Fruit fly (Drosophila melanogaster) whole organism, embryonic: ENCODE measurements around the gene CG34450.

Experiments used
- B-H1 ChIP-seq: fragments of 200-800 bp; sonication (Bioruptor generic); IDR thresholded peaks from 3 replicates; pipeline ENCODE4 v1.3.6; 2022; ENCODE audit warnings: missing biosample characterization, missing genetic modification characterization
- BEAF-32 ChIP-seq: fragments of 200-800 bp; sonication (Bioruptor generic); optimal IDR thresholded peaks from 3 replicates; lab custom pipeline; 2017; ENCODE audit warnings: missing biosample characterization, missing genetic modification characterization, mild to moderate bottlenecking, moderate library complexity, missing genetic modification reagents
- CG1024 ChIP-seq: fragments of 200-800 bp; sonication (Bioruptor generic); IDR thresholded peaks from 2 replicates; pipeline ENCODE4 v1.3.6; 2022; ENCODE audit warnings: missing biosample characterization, missing genetic modification characterization
- CG10267 ChIP-seq: fragments of 200-800 bp; sonication (Bioruptor generic); optimal IDR thresholded peaks from 2 replicates; lab custom pipeline; 2018; ENCODE audit warnings: missing biosample characterization, mild to moderate bottlenecking, missing genetic modification characterization, moderate library complexity
- CG12659 ChIP-seq: fragments of 200-800 bp; sonication (Bioruptor generic); optimal IDR thresholded peaks from 3 replicates; lab custom pipeline; 2017; ENCODE audit warnings: mild to moderate bottlenecking, missing biosample characterization, missing genetic modification reagents, missing genetic modification characterization
- CG12744 ChIP-seq: fragments of 200-800 bp; sonication (Bioruptor generic); optimal IDR thresholded peaks from 2 replicates; lab custom pipeline; 2016; ENCODE audit warnings: missing biosample characterization, missing genetic modification characterization
- CG16815 ChIP-seq: fragments of 200-800 bp; sonication (Bioruptor generic); optimal IDR thresholded peaks from 3 replicates; lab custom pipeline; 2017; ENCODE audit warnings: missing biosample characterization, mild to moderate bottlenecking, missing genetic modification characterization
- CG2129 ChIP-seq: fragments of 200-800 bp; sonication (Bioruptor generic); IDR thresholded peaks from 2 replicates; pipeline ENCODE4 v1.3.6; 2022; ENCODE audit warnings: missing biosample characterization, missing genetic modification characterization; ENCODE audit not compliant: partially characterized antibody
- CG2889 ChIP-seq: fragments of 200-800 bp; sonication (Bioruptor generic); IDR thresholded peaks from 3 replicates; pipeline ENCODE4 v1.3.6; 2022; ENCODE audit warnings: missing biosample characterization, missing genetic modification characterization
- CG34422 ChIP-seq: fragments of 200-800 bp; sonication (Bioruptor generic); IDR thresholded peaks from 3 replicates; pipeline ENCODE4 v1.3.6; 2022; ENCODE audit warnings: missing biosample characterization, missing genetic modification characterization
- CG43689 ChIP-seq: fragments of 200-800 bp; sonication (Bioruptor generic); IDR thresholded peaks from 2 replicates; pipeline ENCODE4 v1.3.6; 2022; ENCODE audit warnings: missing biosample characterization, missing genetic modification characterization
- CG4617 ChIP-seq: fragments of 200-800 bp; sonication (Bioruptor generic); optimal IDR thresholded peaks from 3 replicates; lab custom pipeline; 2016; ENCODE audit warnings: missing biosample characterization, missing genetic modification characterization, borderline replicate concordance
- CG4707 ChIP-seq: fragments of 200-800 bp; sonication (Bioruptor generic); optimal IDR thresholded peaks from 2 replicates; lab custom pipeline; 2018; ENCODE audit warnings: missing biosample characterization, mild to moderate bottlenecking, missing genetic modification characterization, moderate library complexity
- CG9215 ChIP-seq: fragments of 200-800 bp; sonication (Bioruptor generic); IDR thresholded peaks from 2 replicates; pipeline ENCODE4 v1.3.6; 2022; ENCODE audit warnings: missing biosample characterization, missing genetic modification characterization
- Dbx ChIP-seq: fragments of 200-800 bp; sonication (Bioruptor generic); IDR thresholded peaks from 3 replicates; pipeline ENCODE4 v1.3.6; 2022; ENCODE audit warnings: missing biosample characterization, missing genetic modification characterization
- Dip2 ChIP-seq: fragments of 200-800 bp; sonication (Bioruptor generic); IDR thresholded peaks from 2 replicates; pipeline ENCODE4 v1.3.6; 2022; ENCODE audit warnings: missing biosample characterization, missing genetic modification characterization
- HLH54F ChIP-seq: fragments of 200-800 bp; sonication (Bioruptor generic); optimal IDR thresholded peaks from 3 replicates; lab custom pipeline; 2016; ENCODE audit warnings: missing biosample characterization, missing genetic modification characterization
- Hr51 ChIP-seq, 2 experiments: fragments of 200-800 bp; sonication (Bioruptor generic); optimal IDR thresholded peaks; 2 replicates in 1 of 2; 3 replicates in 1 of 2; lab custom pipeline; 2016 to 2018; ENCODE audit warnings: missing biosample characterization in 2 of 2, missing genetic modification characterization in 2 of 2, mild to moderate bottlenecking in 1 of 2, moderate library complexity in 1 of 2
- MTF-1 ChIP-seq: fragments of 200-800 bp; sonication (Bioruptor generic); optimal IDR thresholded peaks from 2 replicates; lab custom pipeline; 2018; ENCODE audit warnings: missing biosample characterization, mild to moderate bottlenecking, missing genetic modification characterization, borderline replicate concordance
- Neu2 ChIP-seq: fragments of 200-800 bp; sonication (Bioruptor generic); optimal IDR thresholded peaks from 3 replicates; lab custom pipeline; 2016; ENCODE audit warnings: missing biosample characterization, missing genetic modification characterization, borderline replicate concordance
- NfI ChIP-seq: fragments of 200-800 bp; sonication (Bioruptor generic); optimal IDR thresholded peaks from 3 replicates; lab custom pipeline; 2018; ENCODE audit warnings: missing biosample characterization, mild to moderate bottlenecking, missing genetic modification characterization, moderate library complexity
- Opbp ChIP-seq: fragments of 200-800 bp; sonication (Bioruptor generic); IDR thresholded peaks from 3 replicates; pipeline ENCODE4 v1.3.6; 2022; ENCODE audit warnings: missing biosample characterization, missing genetic modification characterization; ENCODE audit not compliant: partially characterized antibody
- Ravus ChIP-seq: fragments of 200-800 bp; sonication (Bioruptor generic); IDR thresholded peaks from 2 replicates; pipeline ENCODE4 v1.3.6; 2022; ENCODE audit warnings: missing biosample characterization, missing genetic modification characterization
- Spps ChIP-seq: fragments of 200-800 bp; sonication (Bioruptor generic); optimal IDR thresholded peaks from 2 replicates; lab custom pipeline; 2018; ENCODE audit warnings: missing biosample characterization, mild to moderate bottlenecking, missing genetic modification characterization
- TFAM ChIP-seq: fragments of 200-800 bp; sonication (Bioruptor generic); optimal IDR thresholded peaks from 2 replicates; lab custom pipeline; 2017; ENCODE audit warnings: missing biosample characterization, missing genetic modification characterization, inconsistent platforms
- Tbp ChIP-seq: fragments of >200 bp; optimal IDR thresholded peaks from 2 replicates; lab custom pipeline; 2018; ENCODE audit warnings: missing biosample characterization, missing genetic modification characterization
- abd-A ChIP-seq: fragments of 200-800 bp; sonication (Bioruptor generic); optimal IDR thresholded peaks from 3 replicates; lab custom pipeline; 2019; ENCODE audit warnings: missing biosample characterization, mild to moderate bottlenecking, missing genetic modification characterization, moderate library complexity
- al ChIP-seq: fragments of 200-800 bp; sonication (Bioruptor generic); IDR thresholded peaks from 2 replicates; pipeline ENCODE4 v1.3.6; 2022; ENCODE audit warnings: missing biosample characterization, missing genetic modification characterization
- ase ChIP-seq: fragments of 200-800 bp; sonication (Bioruptor generic); IDR thresholded peaks from 3 replicates; pipeline ENCODE4 v1.3.6; 2022; ENCODE audit warnings: missing biosample characterization, missing genetic modification characterization
- cad ChIP-seq: fragments of >200 bp; optimal IDR thresholded peaks from 2 replicates; lab custom pipeline; 2017; ENCODE audit warnings: missing biosample characterization, missing genetic modification characterization
- crc ChIP-seq: fragments of 200-800 bp; sonication (Bioruptor generic); optimal IDR thresholded peaks from 2 replicates; lab custom pipeline; 2016; ENCODE audit warnings: missing biosample characterization, missing genetic modification characterization
- crp ChIP-seq, 2 experiments: fragments of 200-800 bp; sonication (Bioruptor generic); optimal IDR thresholded peaks; 2 replicates in 1 of 2; 3 replicates in 1 of 2; lab custom pipeline; 2017; ENCODE audit warnings: missing biosample characterization in 2 of 2, missing genetic modification characterization in 2 of 2, mild to moderate bottlenecking in 1 of 2, moderate library complexity in 1 of 2
- emc ChIP-seq: fragments of 200-800 bp; sonication (Bioruptor generic); optimal IDR thresholded peaks from 2 replicates; lab custom pipeline; 2016; ENCODE audit warnings: missing biosample characterization, missing genetic modification characterization
- en ChIP-seq: fragments of 200-800 bp; sonication (Bioruptor generic); optimal IDR thresholded peaks from 2 replicates; lab custom pipeline; 2016; ENCODE audit warnings: missing biosample characterization, missing genetic modification characterization
- fd102C ChIP-seq: fragments of 200-800 bp; sonication (Bioruptor generic); optimal IDR thresholded peaks from 2 replicates; lab custom pipeline; 2018; ENCODE audit warnings: missing biosample characterization, mild to moderate bottlenecking, missing genetic modification characterization, moderate library complexity
- fru ChIP-seq: fragments of >200 bp; optimal IDR thresholded peaks from 2 replicates; lab custom pipeline; 2017
- fu2 ChIP-seq: fragments of 200-800 bp; sonication (Bioruptor generic); optimal IDR thresholded peaks from 2 replicates; lab custom pipeline; 2016; ENCODE audit warnings: missing biosample characterization, missing genetic modification characterization
- inv ChIP-seq: fragments of 200-800 bp; sonication (Bioruptor generic); IDR thresholded peaks from 2 replicates; pipeline ENCODE4 v1.3.6; 2022; ENCODE audit warnings: missing biosample characterization, missing genetic modification characterization; ENCODE audit not compliant: partially characterized antibody
- jigr1 ChIP-seq: fragments of 200-800 bp; sonication (Bioruptor generic); IDR thresholded peaks from 3 replicates; pipeline ENCODE4 v1.3.6; 2022; ENCODE audit warnings: missing biosample characterization, missing genetic modification characterization
- lola ChIP-seq, 3 experiments: fragments of >200 bp in 2 of 3; fragments of 200-800 bp in 1 of 3; sonication (Bioruptor generic) in 1 of 3; optimal IDR thresholded peaks; 2 replicates each; lab custom pipeline; 2017 to 2019; ENCODE audit warnings: missing biosample characterization in 3 of 3, missing genetic modification characterization in 3 of 3, mild to moderate bottlenecking in 1 of 3, moderate library complexity in 1 of 3
- mirr ChIP-seq: fragments of 200-800 bp; sonication (Bioruptor generic); optimal IDR thresholded peaks from 3 replicates; lab custom pipeline; 2018; ENCODE audit warnings: missing biosample characterization, mild to moderate bottlenecking, missing genetic modification characterization
- pfk ChIP-seq: fragments of 200-800 bp; sonication (Bioruptor generic); optimal IDR thresholded peaks from 2 replicates; lab custom pipeline; 2018; ENCODE audit warnings: missing biosample characterization, mild to moderate bottlenecking, missing genetic modification characterization, moderate library complexity
- sd ChIP-seq: fragments of 200-800 bp; sonication (Bioruptor generic); optimal IDR thresholded peaks from 3 replicates; lab custom pipeline; 2018; ENCODE audit warnings: missing biosample characterization, mild to moderate bottlenecking, missing genetic modification characterization, moderate library complexity
- sna ChIP-seq: fragments of 200-800 bp; sonication (Bioruptor generic); IDR thresholded peaks from 2 replicates; pipeline ENCODE4 v1.3.6; 2022; ENCODE audit warnings: missing biosample characterization, missing genetic modification characterization; ENCODE audit not compliant: partially characterized antibody
- tup ChIP-seq: fragments of 200-800 bp; sonication (Bioruptor generic); optimal IDR thresholded peaks from 2 replicates; lab custom pipeline; 2016; ENCODE audit warnings: missing biosample characterization, mild to moderate bottlenecking, missing genetic modification characterization, moderate library complexity
- vnd ChIP-seq: fragments of 200-800 bp; sonication (Bioruptor generic); IDR thresholded peaks from 3 replicates; pipeline ENCODE4 v1.3.6; 2022; ENCODE audit warnings: missing biosample characterization, missing genetic modification characterization; ENCODE audit not compliant: partially characterized antibody
- wek ChIP-seq: fragments of 200-800 bp; sonication (Bioruptor generic); optimal IDR thresholded peaks from 3 replicates; lab custom pipeline; 2018; ENCODE audit warnings: missing biosample characterization, mild to moderate bottlenecking, missing genetic modification characterization, moderate library complexity

CG34450 gene

DNA sequence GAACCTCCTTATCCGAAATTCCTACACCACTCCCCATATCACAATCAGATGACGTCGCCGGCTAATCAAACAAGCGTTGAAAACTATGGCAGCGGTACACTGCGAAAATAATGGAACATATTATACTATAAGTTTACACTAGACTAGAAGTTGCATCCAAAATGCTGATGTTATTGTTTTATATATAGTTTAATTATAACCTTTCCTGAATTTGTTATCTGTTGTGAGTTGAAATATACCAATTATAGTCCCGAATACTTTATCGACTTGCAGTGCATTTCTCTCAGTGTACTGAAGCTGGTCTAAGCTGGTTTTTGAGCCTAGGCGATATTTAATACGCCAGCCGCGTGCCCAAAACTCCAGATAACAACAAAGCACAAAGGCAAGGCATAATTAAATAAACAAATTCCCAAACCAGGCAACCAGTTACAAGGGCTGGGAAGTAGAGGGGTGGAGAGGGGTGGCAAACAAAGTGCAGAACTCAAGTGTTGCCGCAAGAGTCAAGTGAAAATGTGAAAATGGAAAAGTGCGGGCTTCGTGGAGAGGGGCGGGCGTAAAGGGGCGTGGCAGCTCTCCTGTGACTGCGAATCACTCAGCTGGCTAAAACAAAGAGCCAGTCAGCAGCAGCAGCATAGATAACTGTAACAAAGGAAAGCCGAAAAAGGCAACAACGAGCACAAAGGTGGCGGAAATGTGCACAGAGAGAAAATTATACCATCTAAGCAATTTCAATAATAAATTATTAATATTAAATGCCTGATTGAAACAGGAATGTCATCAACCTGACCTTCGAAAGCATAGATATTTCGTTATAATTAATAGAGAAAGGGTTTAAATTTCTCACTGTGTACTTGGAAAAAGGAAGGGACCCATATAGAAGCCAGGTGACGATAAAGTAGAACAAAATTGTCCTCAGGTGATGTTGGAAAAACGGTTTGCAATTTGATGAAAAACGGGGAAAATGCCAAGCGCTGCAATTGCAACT is 22.1 kb upstream of the CG34450 start (continued):
- TF ChIP-seq BEAF-32 (GFP tag; lab: Kevin White, UChicago) (no peak), sna (GFP tag; lab: Robert Waterston, UW) (no peak), crp (GFP tag; optimal IDR thresholded peaks at IDR 0.05; lab: Kevin White, UChicago) (peak in 1 of 2 experiments; percentile 14), CG12744 (GFP tag; lab: Kevin White, UChicago) (peak; percentile 65), al (peak; percentile 70), mirr (peak; percentile 45), cad (no peak), CG12659 (GFP tag; lab: Kevin White, UChicago) (peak; percentile 80), CG4617 (peak; percentile 19), ase (GFP tag; lab: Robert Waterston, UW) (peak; percentile 45; the same call in 1 of the 3 replicates), sd (tag; lab: Kevin White, UChicago) (peak; percentile 74), jigr1 (GFP tag; lab: Robert Waterston, UW) (peak; percentile 38; the same call in 1 of the 3 replicates), Spps (tag; lab: Kevin White, UChicago) (peak; percentile 13), CG43689 (0 out of 2 replicates have a peak, but pooled peaks have one; percentile 39), Tbp (GFP tag; lab: Kevin White, UChicago) (no peak), vnd (GFP tag; lab: Robert Waterston, UW) (no peak), Neu2 (GFP tag; lab: Kevin White, UChicago) (no peak), tup (peak; percentile 25), CG16815 (GFP tag; lab: Kevin White, UChicago) (peak; percentile 57), MTF-1 (peak; percentile 32), CG2129 (GFP tag; lab: Robert Waterston, UW) (no peak), NfI (GFP tag; lab: Kevin White, UChicago) (peak; percentile 80), B-H1 (GFP tag; lab: Robert Waterston, UW) (peak; percentile 69), HLH54F (GFP tag; lab: Kevin White, UChicago) (peak; percentile 72), CG34422 (peak; percentile 73), CG10267 (peak; percentile 66), CG9215 (peak; percentile 72), en (peak; percentile 17), lola (GFP tag; optimal IDR thresholded peaks at IDR 0.05; lab: Kevin White, UChicago) (peak in 1 of 3 experiments; percentile 33), CG4707 (GFP tag; lab: Kevin White, UChicago) (peak; percentile 55), Hr51 (GFP tag; optimal IDR thresholded peaks at IDR 0.05; lab: Kevin White, UChicago) (peak; percentile 37 to 89), CG1024 (0 out of 2 replicates have a peak, but pooled peaks have one; percentile 24), abd-A (tag; lab: Kevin White, UChicago) (peak; percentile 62), wek (peak; percentile 16), TFAM (GFP tag; lab: Kevin White, UChicago) (no peak), fd102C (GFP tag; lab: Kevin White, UChicago) (peak; percentile 16), fu2 (peak; percentile 24), emc (GFP tag; lab: Kevin White, UChicago) (peak; percentile 29), inv (no peak), fru (lab: Kevin White, UChicago) (no peak), Dip2 (GFP tag; lab: Robert Waterston, UW) (no peak), pfk (GFP tag; lab: Kevin White, UChicago) (no peak), Opbp (no peak), crc (peak; percentile 55), Ravus (GFP tag; lab: Robert Waterston, UW) (peak; percentile 60), CG2889 (GFP tag; lab: Robert Waterston, UW) (peak; percentile 65; the same call in 1 of the 3 replicates), Dbx (GFP tag; lab: Robert Waterston, UW) (peak; percentile 89)
